Fruit fly (Drosophila melanogaster) whole organism, embryonic: ENCODE results near the gene wisp.
A peak's percentile ranks its signal among the peaks of the same experiment; 100 is the strongest.

ENCODE experiments used
- Bdp1 ChIP-seq: fragments of 200-800 bp; sonication (Bioruptor generic); optimal IDR thresholded peaks from 3 replicates; lab custom pipeline; 2016; ENCODE audit warnings: missing biosample characterization, missing genetic modification characterization
- CG10274 ChIP-seq: fragments of 200-800 bp; sonication (Bioruptor generic); optimal IDR thresholded peaks from 3 replicates; lab custom pipeline; 2017; ENCODE audit warnings: missing biosample characterization, mild to moderate bottlenecking, missing genetic modification characterization
- CG15011 ChIP-seq: fragments of 200-800 bp; sonication (Bioruptor generic); optimal IDR thresholded peaks from 3 replicates; lab custom pipeline; 2018; ENCODE audit warnings: missing biosample characterization, mild to moderate bottlenecking, missing genetic modification characterization
- CG16815 ChIP-seq: fragments of 200-800 bp; sonication (Bioruptor generic); optimal IDR thresholded peaks from 3 replicates; lab custom pipeline; 2017; ENCODE audit warnings: missing biosample characterization, mild to moderate bottlenecking, missing genetic modification characterization
- CG17328 ChIP-seq: fragments of 200-800 bp; sonication (Bioruptor generic); IDR thresholded peaks from 2 replicates; pipeline ENCODE4 v1.3.6; 2022; ENCODE audit warnings: missing biosample characterization, missing genetic modification characterization
- CG7271 ChIP-seq: fragments of 200-800 bp; sonication (Bioruptor generic); optimal IDR thresholded peaks from 2 replicates; lab custom pipeline; 2018; ENCODE audit warnings: missing biosample characterization, mild to moderate bottlenecking, missing genetic modification characterization, moderate library complexity
- Hsf ChIP-seq: fragments of 200-800 bp; sonication (Bioruptor generic); optimal IDR thresholded peaks from 3 replicates; lab custom pipeline; 2016; ENCODE audit warnings: missing biosample characterization, missing genetic modification characterization
- Mrtf ChIP-seq: fragments of 200-800 bp; sonication (Bioruptor generic); IDR thresholded peaks from 3 replicates; pipeline ENCODE4 v1.3.6; 2022; ENCODE audit warnings: missing biosample characterization, missing genetic modification characterization
- Spps ChIP-seq: fragments of 200-800 bp; sonication (Bioruptor generic); optimal IDR thresholded peaks from 2 replicates; lab custom pipeline; 2018; ENCODE audit warnings: missing biosample characterization, mild to moderate bottlenecking, missing genetic modification characterization
- crp ChIP-seq, 2 experiments: fragments of 200-800 bp; sonication (Bioruptor generic); optimal IDR thresholded peaks; 2 replicates in 1 of 2; 3 replicates in 1 of 2; lab custom pipeline; 2017; ENCODE audit warnings: missing biosample characterization in 2 of 2, missing genetic modification characterization in 2 of 2, mild to moderate bottlenecking in 1 of 2, moderate library complexity in 1 of 2
- gcm2 ChIP-seq: fragments of 200-800 bp; sonication (Bioruptor generic); optimal IDR thresholded peaks from 2 replicates; lab custom pipeline; 2016; ENCODE audit warnings: missing biosample characterization, missing genetic modification characterization
- ind ChIP-seq: fragments of 200-800 bp; sonication (Bioruptor generic); optimal IDR thresholded peaks from 3 replicates; lab custom pipeline; 2016; ENCODE audit warnings: missing biosample characterization, missing genetic modification characterization
- pan ChIP-seq, 4 experiments: fragments of >200 bp in 3 of 4; fragments of 200-800 bp in 1 of 4; sonication (Bioruptor generic) in 1 of 4; optimal IDR thresholded peaks in 3 of 4; IDR thresholded peaks in 1 of 4; 2 replicates each; pipeline versions ENCODE4 v1.3.6 to Lab custom; 2017 to 2022; ENCODE audit warnings: missing biosample characterization in 2 of 4, missing genetic modification characterization in 2 of 4, mixed read lengths in 1 of 4
- pzg ChIP-seq: fragments of 200-800 bp; sonication (Bioruptor generic); optimal IDR thresholded peaks from 3 replicates; lab custom pipeline; 2018; ENCODE audit warnings: missing biosample characterization, mild to moderate bottlenecking, missing genetic modification characterization, moderate library complexity
- seq ChIP-seq: fragments of 200-800 bp; sonication (Bioruptor generic); IDR thresholded peaks from 2 replicates; pipeline ENCODE4 v1.3.6; 2022; ENCODE audit warnings: missing biosample characterization, missing genetic modification characterization
- vvl ChIP-seq: fragments of 200-800 bp; sonication (Bioruptor generic); IDR thresholded peaks from 2 replicates; pipeline ENCODE4 v1.3.6; 2022; ENCODE audit warnings: missing biosample characterization, missing genetic modification characterization

wisp gene

DNA sequence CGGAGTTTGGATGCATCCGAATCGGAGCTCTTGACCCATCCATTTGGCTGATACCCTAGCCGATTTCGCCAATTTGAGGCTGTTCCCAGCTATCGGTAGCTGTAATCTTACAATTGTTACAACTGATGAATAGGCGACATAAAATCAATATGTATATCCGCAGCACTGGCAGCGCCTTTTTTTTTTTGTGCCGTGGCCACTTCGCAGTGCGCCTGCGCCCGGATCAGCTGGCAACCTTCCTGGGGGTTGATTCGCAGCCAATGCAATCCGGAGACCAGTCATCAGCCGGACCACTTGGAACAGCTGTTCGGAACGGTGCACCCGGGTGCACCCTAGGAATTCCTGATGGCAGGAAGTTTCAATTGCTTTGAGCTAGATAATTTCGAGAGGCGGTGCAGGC lies 37.0 kb downstream of the wisp start, which contains the start of gene Pdzd8 (continued):
- TF ChIP-seq CG10274 (GFP tag; lab: Kevin White, UChicago) = no peak
- no peak for TF ChIP-seq CG16815 (GFP tag; lab: Kevin White, UChicago)
- no peak for TF ChIP-seq CG17328 (GFP tag; lab: Robert Waterston, UW)
- TF ChIP-seq Bdp1 (GFP tag; lab: Kevin White, UChicago) = no peak
- no peak for TF ChIP-seq vvl (GFP tag; lab: Robert Waterston, UW)
- no peak for TF ChIP-seq gcm2 (GFP tag; lab: Kevin White, UChicago)
- no peak for TF ChIP-seq ind (GFP tag; lab: Kevin White, UChicago)
- no peak for TF ChIP-seq pan (optimal IDR thresholded peaks at IDR 0.05; lab: Kevin White, UChicago)
- TF ChIP-seq pan (GFP tag; optimal IDR thresholded peaks at IDR 0.05 in 1 of 2, IDR thresholded peaks at IDR 0.05 in 1 of 2) = no peak
- TF ChIP-seq Mrtf (GFP tag; lab: Robert Waterston, UW) = no peak
- no peak for TF ChIP-seq CG15011 (GFP tag; lab: Kevin White, UChicago)
- TF ChIP-seq CG7271 (tag; lab: Kevin White, UChicago) = no peak
- no peak for TF ChIP-seq Spps (tag; lab: Kevin White, UChicago)
- TF ChIP-seq Hsf (GFP tag; lab: Kevin White, UChicago) = no peak
- TF ChIP-seq seq (GFP tag; lab: Robert Waterston, UW) = no peak
- TF ChIP-seq crp (GFP tag; optimal IDR thresholded peaks at IDR 0.05; lab: Kevin White, UChicago) = peak in 1 of 2 experiments; percentile 62
- TF ChIP-seq pzg (GFP tag; lab: Kevin White, UChicago) = no peak
